Worm (Caenorhabditis elegans) whole organism, early embryonic: Measurements from ENCODE around the gene lat-1.

ENCODE experiments used
- B0310.2 ChIP-seq: sonication (generic microtip); optimal IDR thresholded peaks from 2 replicates; lab custom pipeline; 2016; ENCODE audit warnings: mild to moderate bottlenecking, missing genetic modification characterization, missing compliant biosample characterization
- F13C5.2 ChIP-seq: sonication (generic microtip); optimal IDR thresholded peaks from 2 replicates; lab custom pipeline; 2017; ENCODE audit warnings: mild to moderate bottlenecking, missing genetic modification characterization, inconsistent platforms, missing compliant biosample characterization
- aly-1 ChIP-seq: sonication (generic microtip); optimal IDR thresholded peaks from 2 replicates; lab custom pipeline; 2016; ENCODE audit warnings: missing genetic modification characterization, missing compliant biosample characterization
- ama-1 ChIP-seq: fragments of 150-350 bp; optimal IDR thresholded peaks from 2 replicates; lab custom pipeline; 2014
- ceh-13 ChIP-seq: fragments of 200-800 bp; sonication (Bioruptor generic); optimal IDR thresholded peaks from 2 replicates; lab custom pipeline; 2018; ENCODE audit warnings: mild to moderate bottlenecking, missing genetic modification characterization, missing compliant biosample characterization
- ceh-36 ChIP-seq: sonication (generic microtip); optimal IDR thresholded peaks from 2 replicates; lab custom pipeline; 2016; ENCODE audit warnings: missing genetic modification characterization, inconsistent platforms, missing compliant biosample characterization
- ets-7 ChIP-seq: sonication (generic microtip); optimal IDR thresholded peaks from 2 replicates; lab custom pipeline; 2016; ENCODE audit warnings: missing genotype, missing genetic modification characterization, missing compliant biosample characterization
- flt-1 ChIP-seq: fragments of 200-800 bp; sonication (Bioruptor generic); IDR thresholded peaks from 2 replicates; pipeline ENCODE4 v1.3.6; 2022; ENCODE audit warnings: missing genetic modification characterization, missing compliant biosample characterization
- hmbx-1 ChIP-seq: sonication (generic microtip); optimal IDR thresholded peaks from 2 replicates; lab custom pipeline; 2016; ENCODE audit warnings: mild to moderate bottlenecking, missing genetic modification characterization, missing compliant biosample characterization
- hmg-4 ChIP-seq: fragments of 200-800 bp; sonication (Bioruptor generic); optimal IDR thresholded peaks from 2 replicates; lab custom pipeline; 2018; ENCODE audit warnings: mild to moderate bottlenecking, missing genetic modification characterization, missing compliant biosample characterization
- hnd-1 ChIP-seq: sonication (generic microtip); optimal IDR thresholded peaks from 2 replicates; lab custom pipeline; 2016; ENCODE audit warnings: missing genetic modification characterization, missing compliant biosample characterization
- pes-1 ChIP-seq: fragments of 200-800 bp; sonication (Bioruptor generic); IDR thresholded peaks from 2 replicates; pipeline ENCODE4 v1.3.6; 2022; ENCODE audit warnings: missing genetic modification reagents, missing genetic modification characterization, missing compliant biosample characterization
- scrt-1 ChIP-seq: fragments of 200-800 bp; sonication (Bioruptor generic); IDR thresholded peaks from 2 replicates; pipeline ENCODE4 v1.3.6; 2022; ENCODE audit warnings: missing genetic modification characterization, missing compliant biosample characterization
- sea-1 ChIP-seq: fragments of 200-800 bp; sonication (Bioruptor generic); conservative IDR thresholded peaks from 2 replicates; pipeline ENCODE4 v1.3.6; 2022; ENCODE audit warnings: missing genetic modification characterization, missing compliant biosample characterization
- tbx-11 ChIP-seq: fragments of 200-800 bp; sonication (Bioruptor generic); IDR thresholded peaks from 2 replicates; pipeline ENCODE4 v1.3.6; 2022; ENCODE audit warnings: missing genetic modification characterization, missing compliant biosample characterization
- tbx-37 ChIP-seq: fragments of 200-800 bp; sonication (Bioruptor generic); conservative IDR thresholded peaks from 2 replicates; pipeline ENCODE4 v1.3.6; 2022; ENCODE audit warnings: missing genetic modification reagents, missing genetic modification characterization, missing compliant biosample characterization
- tra-4 ChIP-seq: sonication (generic microtip); optimal IDR thresholded peaks from 2 replicates; lab custom pipeline; 2017; ENCODE audit warnings: missing genetic modification characterization, missing compliant biosample characterization

The lat-1 gene

ce11 chrII:8859596-8859995 is 37.0 kb upstream of the lat-1 start, which contains the start of gene snb-6:
TSS of gene snb-6 (minus strand) at chrII:8859696.
- TF ChIP-seq ceh-36 (tag; lab: Kevin White, UChicago): no peak
- TF ChIP-seq flt-1 (GFP tag; lab: Robert Waterston, UW): no peak
- TF ChIP-seq hmbx-1 (tag; lab: Kevin White, UChicago): no peak
- TF ChIP-seq tra-4 (tag; lab: Kevin White, UChicago): no peak
- TF ChIP-seq sea-1 (GFP tag; lab: Robert Waterston, UW): no peak
- no peak for TF ChIP-seq B0310.2
- no peak for TF ChIP-seq hnd-1 (tag; lab: Kevin White, UChicago)
- no peak for TF ChIP-seq tbx-37 (GFP tag; lab: Robert Waterston, UW)
- TF ChIP-seq pes-1 (GFP tag; lab: Robert Waterston, UW): no peak
- TF ChIP-seq hmg-4 (GFP tag; lab: Kevin White, UChicago): no peak
- TF ChIP-seq scrt-1 (GFP tag; lab: Robert Waterston, UW): no peak
- TF ChIP-seq ceh-13 (GFP tag; lab: Kevin White, UChicago): no peak
- TF ChIP-seq aly-1 (tag; lab: Kevin White, UChicago): no peak

- TF ChIP-seq hnd-1 (tag; lab: Kevin White, UChicago): no peak
- TF ChIP-seq tbx-11: no peak
- no peak for TF ChIP-seq tra-4 (tag; lab: Kevin White, UChicago)
- no peak for TF ChIP-seq B0310.2
- no peak for TF ChIP-seq ets-7 (tag; lab: Kevin White, UChicago)
- TF ChIP-seq F13C5.2 (tag; lab: Kevin White, UChicago): no peak
- no peak for TF ChIP-seq hmbx-1 (tag; lab: Kevin White, UChicago)
- TF ChIP-seq tbx-37 (GFP tag; lab: Robert Waterston, UW): no peak
- TF ChIP-seq ama-1 (lab: Kevin White, UChicago): no peak
- TF ChIP-seq aly-1 (tag; lab: Kevin White, UChicago): no peak
- no peak for TF ChIP-seq scrt-1 (GFP tag; lab: Robert Waterston, UW)
- TF ChIP-seq sea-1 (GFP tag; lab: Robert Waterston, UW): no peak
- no peak for TF ChIP-seq flt-1 (GFP tag; lab: Robert Waterston, UW)
- TF ChIP-seq pes-1 (GFP tag; lab: Robert Waterston, UW): no peak
- no peak for TF ChIP-seq ceh-13 (GFP tag; lab: Kevin White, UChicago)
- no peak for TF ChIP-seq hmg-4 (GFP tag; lab: Kevin White, UChicago)
Observed at ce11 chrII:8865078-8865477, 31.6 kb upstream of the lat-1 start, which contains the start of gene npr-20. TSS of gene npr-20 (minus strand) at chrII:8865178.

- TF ChIP-seq scrt-1 (GFP tag; lab: Robert Waterston, UW) (no peak), ama-1 (lab: Kevin White, UChicago) (no peak), flt-1 (GFP tag; lab: Robert Waterston, UW) (no peak), hnd-1 (tag; lab: Kevin White, UChicago) (no peak), B0310.2 (no peak), F13C5.2 (tag; lab: Kevin White, UChicago) (no peak), ceh-36 (tag; lab: Kevin White, UChicago) (no peak), sea-1 (GFP tag; lab: Robert Waterston, UW) (no peak), ets-7 (tag; lab: Kevin White, UChicago) (no peak)
Observed at ce11 chrII:8866844-8867243, 29.8 kb upstream of the lat-1 start.

ce11 chrII:8873842-8874241 is 22.8 kb upstream of the lat-1 start, which contains the start of gene T07D4.2:
TSS of gene T07D4.2 (minus strand) at chrII:8873942.
- no peak for TF ChIP-seq ceh-13 (GFP tag; lab: Kevin White, UChicago)
- no peak for TF ChIP-seq tbx-37 (GFP tag; lab: Robert Waterston, UW)
- TF ChIP-seq ets-7 (tag; lab: Kevin White, UChicago): no peak
- TF ChIP-seq ama-1 (lab: Kevin White, UChicago): no peak
- no peak for TF ChIP-seq flt-1 (GFP tag; lab: Robert Waterston, UW)
- TF ChIP-seq hmbx-1 (tag; lab: Kevin White, UChicago): no peak
- TF ChIP-seq tbx-11: no peak
- no peak for TF ChIP-seq scrt-1 (GFP tag; lab: Robert Waterston, UW)
- no peak for TF ChIP-seq F13C5.2 (tag; lab: Kevin White, UChicago)
- no peak for TF ChIP-seq pes-1 (GFP tag; lab: Robert Waterston, UW)
- no peak for TF ChIP-seq ceh-36 (tag; lab: Kevin White, UChicago)
- TF ChIP-seq hmg-4 (GFP tag; lab: Kevin White, UChicago): no peak
- TF ChIP-seq aly-1 (tag; lab: Kevin White, UChicago): no peak
- no peak for TF ChIP-seq sea-1 (GFP tag; lab: Robert Waterston, UW)
- no peak for TF ChIP-seq hnd-1 (tag; lab: Kevin White, UChicago)
- no peak for TF ChIP-seq tra-4 (tag; lab: Kevin White, UChicago)
- TF ChIP-seq B0310.2: no peak

ce11 chrII:8877032-8877985 is 19.3 kb upstream of the lat-1 start:
- no peak for TF ChIP-seq F13C5.2 (tag; lab: Kevin White, UChicago)

ce11 chrII:8878528-8878927 is 18.1 kb upstream of the lat-1 start:
- TF ChIP-seq ets-7 (tag; lab: Kevin White, UChicago) (no peak), ceh-36 (tag; lab: Kevin White, UChicago) (no peak), tra-4 (tag; lab: Kevin White, UChicago) (no peak), flt-1 (GFP tag; lab: Robert Waterston, UW) (no peak), hnd-1 (tag; lab: Kevin White, UChicago) (no peak), aly-1 (tag; lab: Kevin White, UChicago) (no peak), F13C5.2 (tag; lab: Kevin White, UChicago) (no peak), ceh-13 (GFP tag; lab: Kevin White, UChicago) (no peak), hmbx-1 (tag; lab: Kevin White, UChicago) (no peak)
